Fruit fly (Drosophila melanogaster) whole organism, embryonic: ENCODE data around the gene Grip75.

Source experiments
- C15 ChIP-seq: fragments of 200-800 bp; sonication (Bioruptor generic); IDR thresholded peaks from 3 replicates; pipeline ENCODE4 v1.3.6; 2022; ENCODE audit warnings: missing biosample characterization, missing genetic modification characterization
- CG11696 ChIP-seq: fragments of 200-800 bp; sonication (Bioruptor generic); IDR thresholded peaks from 2 replicates; pipeline ENCODE4 v1.3.6; 2022; ENCODE audit warnings: missing biosample characterization, missing genetic modification characterization
- CG12299 ChIP-seq: fragments of 200-800 bp; sonication (Bioruptor generic); optimal IDR thresholded peaks from 2 replicates; lab custom pipeline; 2018; ENCODE audit warnings: missing biosample characterization, mild to moderate bottlenecking, missing genetic modification characterization
- CG12659 ChIP-seq: fragments of 200-800 bp; sonication (Bioruptor generic); optimal IDR thresholded peaks from 3 replicates; lab custom pipeline; 2017; ENCODE audit warnings: mild to moderate bottlenecking, missing biosample characterization, missing genetic modification reagents, missing genetic modification characterization
- CG12942 ChIP-seq: fragments of 200-800 bp; sonication (Bioruptor generic); optimal IDR thresholded peaks from 3 replicates; lab custom pipeline; 2016; ENCODE audit warnings: missing biosample characterization, missing genetic modification characterization
- CG13287 ChIP-seq: fragments of 200-800 bp; sonication (Bioruptor generic); IDR thresholded peaks from 2 replicates; pipeline ENCODE4 v1.3.6; 2022; ENCODE audit warnings: missing biosample characterization, missing genetic modification characterization; ENCODE audit not compliant: partially characterized antibody
- CG15073 ChIP-seq: fragments of 200-800 bp; sonication (Bioruptor generic); optimal IDR thresholded peaks from 2 replicates; lab custom pipeline; 2016; ENCODE audit warnings: missing biosample characterization, missing genetic modification characterization
- CG15601 ChIP-seq: fragments of 200-800 bp; sonication (Bioruptor generic); optimal IDR thresholded peaks from 3 replicates; lab custom pipeline; 2019; ENCODE audit warnings: missing biosample characterization, mild to moderate bottlenecking, missing genetic modification characterization, moderate library complexity
- CG16813 ChIP-seq: fragments of 200-800 bp; sonication (Bioruptor generic); IDR thresholded peaks from 3 replicates; pipeline ENCODE4 v1.3.6; 2022; ENCODE audit warnings: missing biosample characterization, missing genetic modification characterization; ENCODE audit not compliant: partially characterized antibody
- CG16815 ChIP-seq: fragments of 200-800 bp; sonication (Bioruptor generic); optimal IDR thresholded peaks from 3 replicates; lab custom pipeline; 2017; ENCODE audit warnings: missing biosample characterization, mild to moderate bottlenecking, missing genetic modification characterization
- CG2678 ChIP-seq: fragments of 200-800 bp; sonication (Bioruptor generic); optimal IDR thresholded peaks from 3 replicates; lab custom pipeline; 2019; ENCODE audit warnings: missing biosample characterization, mild to moderate bottlenecking, missing genetic modification characterization, moderate library complexity
- CG33557 ChIP-seq: fragments of 200-800 bp; sonication (Bioruptor generic); optimal IDR thresholded peaks from 2 replicates; lab custom pipeline; 2019; ENCODE audit warnings: missing biosample characterization, mild to moderate bottlenecking, missing genetic modification characterization, moderate library complexity
- CG3407 ChIP-seq: fragments of 200-800 bp; sonication (Bioruptor generic); optimal IDR thresholded peaks from 2 replicates; lab custom pipeline; 2018; ENCODE audit warnings: missing biosample characterization, mild to moderate bottlenecking, missing genetic modification characterization
- CG34224 ChIP-seq: fragments of 200-800 bp; sonication (Bioruptor generic); IDR thresholded peaks from 3 replicates; pipeline ENCODE4 v1.3.6; 2022; ENCODE audit warnings: missing biosample characterization, missing genetic modification characterization; ENCODE audit not compliant: partially characterized antibody
- CG4617 ChIP-seq: fragments of 200-800 bp; sonication (Bioruptor generic); optimal IDR thresholded peaks from 3 replicates; lab custom pipeline; 2016; ENCODE audit warnings: missing biosample characterization, missing genetic modification characterization, borderline replicate concordance
- CG5245 ChIP-seq: fragments of 200-800 bp; sonication (Bioruptor generic); optimal IDR thresholded peaks from 3 replicates; lab custom pipeline; 2016; ENCODE audit warnings: missing biosample characterization, missing genetic modification characterization
- CG6272 ChIP-seq: fragments of 200-800 bp; sonication (Bioruptor generic); IDR thresholded peaks from 2 replicates; pipeline ENCODE4 v1.3.6; 2022; ENCODE audit warnings: missing biosample characterization, missing genetic modification characterization
- CG6654 ChIP-seq: fragments of 200-800 bp; sonication (Bioruptor generic); optimal IDR thresholded peaks from 2 replicates; lab custom pipeline; 2017; ENCODE audit warnings: missing biosample characterization, mild to moderate bottlenecking, missing genetic modification characterization
- CG7839 ChIP-seq: fragments of 200-800 bp; sonication (Bioruptor generic); optimal IDR thresholded peaks from 3 replicates; lab custom pipeline; 2018; ENCODE audit warnings: missing biosample characterization, mild to moderate bottlenecking, missing genetic modification characterization, moderate library complexity
- CG9437 ChIP-seq: fragments of 200-800 bp; sonication (Bioruptor generic); optimal IDR thresholded peaks from 2 replicates; lab custom pipeline; 2018; ENCODE audit warnings: missing biosample characterization, mild to moderate bottlenecking, missing genetic modification characterization
- CG9727 ChIP-seq: fragments of 200-800 bp; sonication (Bioruptor generic); optimal IDR thresholded peaks from 3 replicates; lab custom pipeline; 2017; ENCODE audit warnings: missing biosample characterization, mild to moderate bottlenecking, missing genetic modification characterization
- CoRest ChIP-seq: fragments of 200-800 bp; sonication (Bioruptor generic); optimal IDR thresholded peaks from 3 replicates; lab custom pipeline; 2018; ENCODE audit warnings: missing biosample characterization, mild to moderate bottlenecking, missing genetic modification characterization, moderate library complexity
- Dip2 ChIP-seq: fragments of 200-800 bp; sonication (Bioruptor generic); IDR thresholded peaks from 2 replicates; pipeline ENCODE4 v1.3.6; 2022; ENCODE audit warnings: missing biosample characterization, missing genetic modification characterization
- Dip3 ChIP-seq: fragments of 200-800 bp; sonication (Bioruptor generic); optimal IDR thresholded peaks from 3 replicates; lab custom pipeline; 2016; ENCODE audit warnings: missing biosample characterization, missing genetic modification characterization
- Doc2 ChIP-seq: fragments of 200-800 bp; sonication (Bioruptor generic); IDR thresholded peaks from 2 replicates; pipeline ENCODE4 v1.3.6; 2022; ENCODE audit warnings: missing biosample characterization, missing genetic modification characterization
- Drgx ChIP-seq: fragments of 200-800 bp; sonication (Bioruptor generic); IDR thresholded peaks from 2 replicates; pipeline ENCODE4 v1.3.6; 2022; ENCODE audit warnings: missing biosample characterization, missing genetic modification characterization
- Ets97D ChIP-seq: fragments of 200-800 bp; sonication (Bioruptor generic); optimal IDR thresholded peaks from 3 replicates; lab custom pipeline; 2016; ENCODE audit warnings: missing biosample characterization, missing genetic modification characterization
- Fer1 ChIP-seq: fragments of 200-800 bp; sonication (Bioruptor generic); optimal IDR thresholded peaks from 2 replicates; lab custom pipeline; 2017; ENCODE audit warnings: missing biosample characterization, mild to moderate bottlenecking, missing genetic modification characterization
- Hmx ChIP-seq: fragments of 200-800 bp; sonication (Bioruptor generic); optimal IDR thresholded peaks from 2 replicates; lab custom pipeline; 2016; ENCODE audit warnings: missing biosample characterization, missing genetic modification characterization
- Kr ChIP-seq: fragments of 200-800 bp; sonication (Bioruptor generic); optimal IDR thresholded peaks from 2 replicates; lab custom pipeline; 2017; ENCODE audit warnings: missing biosample characterization, mild to moderate bottlenecking, missing genetic modification characterization
- bigmax ChIP-seq: fragments of 200-800 bp; sonication (Bioruptor generic); optimal IDR thresholded peaks from 2 replicates; lab custom pipeline; 2018; ENCODE audit warnings: missing biosample characterization, mild to moderate bottlenecking, missing genetic modification characterization
- da ChIP-seq: fragments of 200-800 bp; sonication (Bioruptor generic); optimal IDR thresholded peaks from 2 replicates; lab custom pipeline; 2016; ENCODE audit warnings: missing biosample characterization, missing genetic modification characterization
- dati ChIP-seq: fragments of 200-800 bp; sonication (Bioruptor generic); IDR thresholded peaks from 2 replicates; pipeline ENCODE4 v1.3.6; 2022; ENCODE audit warnings: missing biosample characterization, missing genetic modification characterization
- dmrt11E ChIP-seq: fragments of 200-800 bp; sonication (Bioruptor generic); optimal IDR thresholded peaks from 3 replicates; lab custom pipeline; 2018; ENCODE audit warnings: missing biosample characterization, mild to moderate bottlenecking, missing genetic modification characterization, moderate library complexity
- fd64A ChIP-seq: fragments of 200-800 bp; sonication (Bioruptor generic); optimal IDR thresholded peaks from 3 replicates; lab custom pipeline; 2018; ENCODE audit warnings: missing biosample characterization, mild to moderate bottlenecking, missing genetic modification characterization
- hth ChIP-seq: fragments of >200 bp; optimal IDR thresholded peaks from 2 replicates; lab custom pipeline; 2017; ENCODE audit warnings: inconsistent platforms
- kah ChIP-seq: fragments of 200-800 bp; sonication (Bioruptor generic); optimal IDR thresholded peaks from 2 replicates; lab custom pipeline; 2018; ENCODE audit warnings: missing biosample characterization, mild to moderate bottlenecking, missing genetic modification characterization
- kni ChIP-seq: fragments of 200-800 bp; sonication (Bioruptor generic); optimal IDR thresholded peaks from 3 replicates; lab custom pipeline; 2017; ENCODE audit warnings: mild to moderate bottlenecking, missing biosample characterization, missing genetic modification reagents, missing genetic modification characterization
- lov ChIP-seq, 2 experiments: fragments of 200-800 bp in 1 of 2; fragments of >200 bp in 1 of 2; sonication (Bioruptor generic) in 1 of 2; IDR thresholded peaks in 1 of 2; optimal IDR thresholded peaks in 1 of 2; 2 replicates in 1 of 2; 3 replicates in 1 of 2; pipeline versions ENCODE4 v1.3.6 to Lab custom; 2017 to 2022; ENCODE audit warnings: missing biosample characterization in 1 of 2, missing genetic modification characterization in 1 of 2
- mld ChIP-seq: fragments of 200-800 bp; sonication (Bioruptor generic); IDR thresholded peaks from 3 replicates; pipeline ENCODE4 v1.3.6; 2022; ENCODE audit warnings: missing biosample characterization, missing genetic modification characterization; ENCODE audit not compliant: partially characterized antibody
- org-1 ChIP-seq: fragments of 200-800 bp; sonication (Bioruptor generic); optimal IDR thresholded peaks from 2 replicates; lab custom pipeline; 2017; ENCODE audit warnings: missing biosample characterization, missing genetic modification characterization
- pfk ChIP-seq: fragments of 200-800 bp; sonication (Bioruptor generic); optimal IDR thresholded peaks from 2 replicates; lab custom pipeline; 2018; ENCODE audit warnings: missing biosample characterization, mild to moderate bottlenecking, missing genetic modification characterization, moderate library complexity
- pum ChIP-seq: fragments of 200-800 bp; sonication (Bioruptor generic); optimal IDR thresholded peaks from 2 replicates; lab custom pipeline; 2016; ENCODE audit warnings: missing biosample characterization, missing genetic modification characterization
- ro ChIP-seq: fragments of 200-800 bp; sonication (Bioruptor generic); IDR thresholded peaks from 2 replicates; pipeline ENCODE4 v1.3.6; 2022; ENCODE audit warnings: missing biosample characterization, missing genetic modification characterization
- scrt ChIP-seq: fragments of 200-800 bp; sonication (Bioruptor generic); optimal IDR thresholded peaks from 2 replicates; lab custom pipeline; 2018; ENCODE audit warnings: missing biosample characterization, mild to moderate bottlenecking, missing genetic modification characterization, moderate library complexity
- sob ChIP-seq: fragments of 200-800 bp; sonication (Bioruptor generic); IDR thresholded peaks from 2 replicates; pipeline ENCODE4 v1.3.6; 2022; ENCODE audit warnings: missing biosample characterization, missing genetic modification characterization
- sr ChIP-seq: fragments of 200-800 bp; sonication (Bioruptor generic); IDR thresholded peaks from 3 replicates; pipeline ENCODE4 v1.3.6; 2022; ENCODE audit warnings: missing biosample characterization, missing genetic modification characterization
- zen2 ChIP-seq: fragments of 200-800 bp; sonication (Bioruptor generic); IDR thresholded peaks from 3 replicates; pipeline ENCODE4 v1.3.6; 2022; ENCODE audit warnings: missing biosample characterization, missing genetic modification characterization; ENCODE audit not compliant: partially characterized antibody
- zfh2 ChIP-seq: fragments of 200-800 bp; sonication (Bioruptor generic); optimal IDR thresholded peaks from 2 replicates; lab custom pipeline; 2016; ENCODE audit warnings: missing biosample characterization, missing genetic modification characterization

Gene Grip75

DNA sequence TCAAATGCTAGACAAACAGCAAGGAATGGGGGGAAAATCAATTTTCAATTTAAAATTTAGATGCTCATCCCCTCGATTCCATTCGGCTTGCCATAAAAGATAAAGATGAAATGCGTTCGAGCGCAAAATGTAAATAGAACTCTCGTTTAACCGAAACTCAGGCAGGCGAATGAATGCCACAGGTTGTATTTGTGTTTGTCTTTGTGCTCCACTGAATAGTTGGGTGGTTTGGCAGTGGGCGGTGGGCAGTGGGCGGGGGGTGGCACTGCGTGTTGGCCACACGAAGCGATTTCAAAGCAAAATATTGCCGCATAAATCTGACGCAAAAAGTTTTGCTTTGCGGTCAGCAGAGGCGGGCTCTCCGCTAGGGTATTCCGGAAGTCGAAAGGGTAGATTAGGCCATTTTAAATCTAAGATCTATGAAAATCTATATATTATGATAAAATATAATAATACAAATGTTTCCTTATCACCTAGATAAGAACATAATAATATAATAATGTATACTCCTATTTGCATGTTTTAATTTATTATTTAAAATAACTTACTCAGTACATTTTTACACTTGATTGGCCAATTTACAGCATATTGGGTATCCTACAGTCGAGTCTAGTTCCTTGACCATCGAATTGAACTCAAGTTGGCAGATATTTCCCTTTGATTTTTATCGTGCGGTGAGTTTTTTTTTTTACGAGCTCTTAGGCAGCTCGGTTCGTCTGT is 39.2 kb downstream of the Grip75 start:
- TF ChIP-seq CG3407 (GFP tag; lab: Kevin White, UChicago) (no peak), Fer1 (GFP tag; lab: Kevin White, UChicago) (peak; percentile 63), mld (no peak), sr (peak; percentile 92), org-1 (peak; percentile 70), da (GFP tag; lab: Kevin White, UChicago) (no peak), Drgx (GFP tag; lab: Robert Waterston, UW) (peak; percentile 38; the same call in 1 of the 2 replicates), fd64A (GFP tag; lab: Kevin White, UChicago) (no peak), CG33557 (GFP tag; lab: Kevin White, UChicago) (no peak), CoRest (peak; percentile 82), kni (GFP tag; lab: Kevin White, UChicago) (no peak), CG6272 (GFP tag; lab: Robert Waterston, UW) (no peak), CG2678 (tag; lab: Kevin White, UChicago) (peak; percentile 83), CG11696 (GFP tag; lab: Robert Waterston, UW) (no peak), CG9437 (GFP tag; lab: Kevin White, UChicago) (peak; percentile 63), zen2 (no peak), CG6654 (no peak), hth (no peak), CG16815 (GFP tag; lab: Kevin White, UChicago) (peak; percentile 44), lov (optimal IDR thresholded peaks at IDR 0.05; lab: Kevin White, UChicago) (no peak), lov (GFP tag; IDR thresholded peaks at IDR 0.05; lab: Robert Waterston, UW) (no peak), CG7839 (tag; lab: Kevin White, UChicago) (peak; percentile 79), Kr (GFP tag; lab: Kevin White, UChicago) (no peak), CG9727 (peak; percentile 77), CG4617 (GFP tag; lab: Kevin White, UChicago) (no peak), Hmx (no peak), dati (GFP tag; lab: Robert Waterston, UW) (no peak), CG12659 (peak; percentile 79), sob (GFP tag; lab: Robert Waterston, UW) (peak; percentile 68; the same call in 1 of the 2 replicates), Dip3 (GFP tag; lab: Kevin White, UChicago) (no peak), CG13287 (GFP tag; lab: Robert Waterston, UW) (no peak), C15 (GFP tag; lab: Robert Waterston, UW) (no peak), ro (GFP tag; lab: Robert Waterston, UW) (no peak), Doc2 (no peak), CG16813 (GFP tag; lab: Robert Waterston, UW) (no peak), Dip2 (GFP tag; lab: Robert Waterston, UW) (0 out of 2 replicates have a peak, but pooled peaks have one; percentile 26), CG34224 (GFP tag; lab: Robert Waterston, UW) (no peak), CG15601 (tag; lab: Kevin White, UChicago) (peak; percentile 11), zfh2 (GFP tag; lab: Kevin White, UChicago) (no peak), pfk (GFP tag; lab: Kevin White, UChicago) (no peak), CG12942 (GFP tag; lab: Kevin White, UChicago) (peak; percentile 17), Ets97D (no peak), dmrt11E (tag; lab: Kevin White, UChicago) (no peak), CG5245 (peak; percentile 31), pum (no peak), scrt (GFP tag; lab: Kevin White, UChicago) (peak; percentile 85), kah (GFP tag; lab: Kevin White, UChicago) (no peak), bigmax (GFP tag; lab: Kevin White, UChicago) (no peak), CG15073 (GFP tag; lab: Kevin White, UChicago) (no peak), CG12299 (no peak)
